Worm (Caenorhabditis elegans): ENCODE measurements around the gene F13E9.15.

DNA sequence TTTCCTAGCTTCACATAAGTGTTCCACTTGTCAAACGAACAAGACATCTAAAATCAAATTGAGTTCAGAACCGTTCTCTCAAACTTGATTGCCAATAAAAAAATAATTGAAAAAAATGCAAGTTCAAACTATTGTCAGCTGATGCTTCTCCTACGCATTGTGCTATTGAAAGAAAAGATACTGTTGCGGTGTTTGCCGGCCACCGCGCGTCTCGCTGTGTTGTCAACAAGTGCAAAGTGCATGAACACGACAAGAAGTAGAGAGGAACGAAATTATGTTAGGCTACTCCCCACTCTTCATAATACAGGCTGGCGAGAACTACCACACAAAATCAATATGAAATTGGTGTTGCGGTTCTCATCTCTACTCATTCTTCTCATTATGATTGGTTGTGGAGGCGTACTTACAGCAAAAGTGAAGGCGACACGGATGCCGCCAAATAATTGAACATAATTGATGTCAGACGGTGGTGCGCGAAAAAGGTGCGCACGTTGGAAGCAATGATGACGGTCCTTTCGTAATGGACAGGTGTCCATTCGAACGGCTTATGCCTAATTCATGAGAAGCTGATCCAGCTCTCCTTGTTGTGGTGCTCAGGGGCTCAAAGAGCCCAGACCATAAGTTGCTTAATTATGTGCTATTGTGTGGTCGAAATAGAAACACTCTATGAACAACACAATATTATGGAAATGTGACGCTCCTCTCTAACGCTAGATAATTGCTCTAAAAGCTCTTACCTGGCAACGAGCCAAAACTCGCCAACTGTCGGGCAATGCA, 22.1 kb downstream of the F13E9.15 start:
- TF ChIP-seq gei-17 (GFP tag; optimal IDR thresholded peaks at IDR 0.05): no peak
- TF ChIP-seq nfya-2 (GFP tag; IDR thresholded peaks at IDR 0.05): no peak
- no peak for TF ChIP-seq F10E7.11 (tag; optimal IDR thresholded peaks at IDR 0.05)
- no peak for TF ChIP-seq ama-1 (optimal IDR thresholded peaks at IDR 0.05)
- TF ChIP-seq ama-1 (GFP tag; optimal IDR thresholded peaks at IDR 0.05): no peak
- TF ChIP-seq F57A8.1 (GFP tag; optimal IDR thresholded peaks at IDR 0.05): no peak
- no peak for TF ChIP-seq attf-6 (GFP tag; IDR thresholded peaks at IDR 0.05)
- no peak for TF ChIP-seq ceh-27 (GFP tag; optimal IDR thresholded peaks at IDR 0.05)
- TF ChIP-seq snpc-3.4 (tag; optimal IDR thresholded peaks at IDR 0.05): no peak
- no peak for TF ChIP-seq ztf-18 (tag; optimal IDR thresholded peaks at IDR 0.05)
- TF ChIP-seq ceh-58 (GFP tag; IDR thresholded peaks at IDR 0.05): no peak
- no peak for TF ChIP-seq mxl-1 (tag; optimal IDR thresholded peaks at IDR 0.05)
- TF ChIP-seq egrh-3 (GFP tag; IDR thresholded peaks at IDR 0.05): no peak
